Fruit fly (Drosophila melanogaster): ENCODE data around the gene lmgA.

Gene lmgA

DNA sequence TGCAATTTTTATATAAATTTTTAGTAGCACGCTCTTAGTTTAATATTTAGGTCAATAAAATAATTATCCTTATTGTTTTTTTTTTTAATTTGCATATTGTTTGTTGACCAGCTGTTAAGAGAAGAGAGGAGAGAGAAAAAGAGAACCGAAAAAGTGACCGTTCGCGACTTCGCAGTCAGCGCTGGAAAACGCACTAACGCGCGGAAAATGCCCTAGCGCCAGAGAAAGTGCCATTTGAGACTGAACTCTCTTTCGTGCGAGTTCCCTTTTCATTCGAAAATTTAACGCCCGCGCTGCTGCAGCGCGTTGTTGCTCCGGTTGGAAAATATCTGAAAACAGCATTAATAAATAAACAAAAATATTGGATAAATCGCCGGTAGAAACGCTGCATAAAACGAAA, 14.7 kb upstream of the lmgA start (continued):
- TF ChIP-seq CG11456 (GFP tag; IDR thresholded peaks at IDR 0.05): no peak
- TF ChIP-seq CG42726 (GFP tag; IDR thresholded peaks at IDR 0.05; ENCODE audit: partially characterized antibody): peak; percentile 47; the same call in 1 of the 2 replicates
- peak; percentile 55; the same call in 1 of the 3 replicates for TF ChIP-seq z (GFP tag; IDR thresholded peaks at IDR 0.05)
- TF ChIP-seq grn (GFP tag; optimal IDR thresholded peaks at IDR 0.05): no peak
- no peak for TF ChIP-seq CG8359 (GFP tag; optimal IDR thresholded peaks at IDR 0.05; ENCODE audit: borderline replicate concordance)
- no peak for TF ChIP-seq CG6813 (GFP tag; optimal IDR thresholded peaks at IDR 0.05)
- TF ChIP-seq pzg (GFP tag; optimal IDR thresholded peaks at IDR 0.05): peak; percentile 31
- TF ChIP-seq hb (GFP tag; IDR thresholded peaks at IDR 0.05; ENCODE audit: partially characterized antibody): no peak
- no peak for TF ChIP-seq ase (GFP tag; IDR thresholded peaks at IDR 0.05)
- no peak for TF ChIP-seq nerfin-1 (tag; optimal IDR thresholded peaks at IDR 0.05)
- no peak for TF ChIP-seq CG14965 (GFP tag; optimal IDR thresholded peaks at IDR 0.05; ENCODE audit: borderline replicate concordance)
- no peak for TF ChIP-seq CG4424 (GFP tag; optimal IDR thresholded peaks at IDR 0.05)
- no peak for TF ChIP-seq Deaf1 (tag; optimal IDR thresholded peaks at IDR 0.05)
- no peak for TF ChIP-seq CG9609 (GFP tag; optimal IDR thresholded peaks at IDR 0.05)
- TF ChIP-seq CG11560 (tag; IDR thresholded peaks at IDR 0.05): no peak
- TF ChIP-seq PHDP (tag; optimal IDR thresholded peaks at IDR 0.05): peak; percentile 15
- no peak for TF ChIP-seq cas (GFP tag; IDR thresholded peaks at IDR 0.05)
- TF ChIP-seq MBD-R2 (GFP tag; IDR thresholded peaks at IDR 0.05): no peak
- TF ChIP-seq MESR4 (GFP tag; optimal IDR thresholded peaks at IDR 0.05): peak; percentile 1
- peak; percentile 27 for TF ChIP-seq CG12769 (tag; optimal IDR thresholded peaks at IDR 0.05)
- TF ChIP-seq ssp (GFP tag; IDR thresholded peaks at IDR 0.05): no peak
- 0 out of 2 replicates have a peak, but pooled peaks have one; percentile 5 for TF ChIP-seq CG10321 (GFP tag; IDR thresholded peaks at IDR 0.05)
- TF ChIP-seq MTF-1 (GFP tag; optimal IDR thresholded peaks at IDR 0.05; ENCODE audit: borderline replicate concordance): peak; percentile 8
- no peak for TF ChIP-seq lab (GFP tag; optimal IDR thresholded peaks at IDR 0.05)
- no peak for TF ChIP-seq bigmax (GFP tag; optimal IDR thresholded peaks at IDR 0.05)
- TF ChIP-seq CG11085 (GFP tag; IDR thresholded peaks at IDR 0.05): no peak
- no peak for TF ChIP-seq ERR (GFP tag; optimal IDR thresholded peaks at IDR 0.05)
- no peak for TF ChIP-seq CG12744 (GFP tag; optimal IDR thresholded peaks at IDR 0.05)
- TF ChIP-seq CG12391 (tag; optimal IDR thresholded peaks at IDR 0.05): peak; percentile 23
- TF ChIP-seq CG9437 (GFP tag; optimal IDR thresholded peaks at IDR 0.05): no peak
- peak; percentile 34 for TF ChIP-seq CG6765 (GFP tag; optimal IDR thresholded peaks at IDR 0.05)
- TF ChIP-seq Mes4 (GFP tag; optimal IDR thresholded peaks at IDR 0.05): peak; percentile 20
- no peak for TF ChIP-seq CG11398 (GFP tag; optimal IDR thresholded peaks at IDR 0.05)
- no peak for TF ChIP-seq CG2129 (GFP tag; IDR thresholded peaks at IDR 0.05; ENCODE audit: partially characterized antibody)
- TF ChIP-seq CG6175 (GFP tag; IDR thresholded peaks at IDR 0.05): no peak
- TF ChIP-seq Camta (GFP tag; optimal IDR thresholded peaks at IDR 0.05): no peak
- TF ChIP-seq sob (GFP tag; IDR thresholded peaks at IDR 0.05): no peak
- TF ChIP-seq Myb (GFP tag; optimal IDR thresholded peaks at IDR 0.05): peak; percentile 1
- no peak for TF ChIP-seq crol (GFP tag; IDR thresholded peaks at IDR 0.05)
- TF ChIP-seq CG6791 (GFP tag; IDR thresholded peaks at IDR 0.05; ENCODE audit: partially characterized antibody): no peak; the same call in 2 of the 3 replicates
- TF ChIP-seq CG8478 (optimal IDR thresholded peaks at IDR 0.05): no peak
- TF ChIP-seq ab (GFP tag; optimal IDR thresholded peaks at IDR 0.05): no peak
- TF ChIP-seq Nf-YA (GFP tag; IDR thresholded peaks at IDR 0.05): no peak
- TF ChIP-seq CG10267 (tag; optimal IDR thresholded peaks at IDR 0.05): peak; percentile 17
- peak; percentile 76 for TF ChIP-seq Med (GFP tag)
- no peak for TF ChIP-seq Dip3 (GFP tag; optimal IDR thresholded peaks at IDR 0.05)
- TF ChIP-seq so (GFP tag; IDR thresholded peaks at IDR 0.05): no peak
- TF ChIP-seq CG3726 (GFP tag; IDR thresholded peaks at IDR 0.05): no peak
- TF ChIP-seq luna (GFP tag; optimal IDR thresholded peaks at IDR 0.05): no peak
- no peak for TF ChIP-seq CG18011 (GFP tag; optimal IDR thresholded peaks at IDR 0.05)
- TF ChIP-seq br (optimal IDR thresholded peaks at IDR 0.05): no peak
- peak; percentile 38 for TF ChIP-seq ewg (GFP tag; optimal IDR thresholded peaks at IDR 0.05)
